Fruit fly (Drosophila melanogaster) whole organism, wandering third instar larva: Measurements from ENCODE around the gene CG14621.
A peak's percentile ranks its signal among the peaks of the same experiment; 100 is the strongest.

Source experiments
- Abd-B ChIP-seq: fragments of >200 bp; optimal IDR thresholded peaks from 2 replicates; lab custom pipeline; 2017; ENCODE audit warnings: missing biosample characterization, missing genetic modification characterization
- CG32264 ChIP-seq: fragments of 200-800 bp; sonication (Bioruptor generic); optimal IDR thresholded peaks from 2 replicates; lab custom pipeline; 2016; ENCODE audit warnings: missing biosample characterization, missing genetic modification characterization
- CG9705 ChIP-seq: fragments of 200-800 bp; sonication (Bioruptor generic); optimal IDR thresholded peaks from 2 replicates; lab custom pipeline; 2018; ENCODE audit warnings: missing biosample characterization, mild to moderate bottlenecking, missing genetic modification characterization
- Dfd ChIP-seq: fragments of >200 bp; optimal IDR thresholded peaks from 2 replicates; lab custom pipeline; 2017; ENCODE audit warnings: missing biosample characterization, missing genetic modification characterization
- Dif ChIP-seq: fragments of 200-275, 200-300 bp; sonication (Bioruptor generic); optimal IDR thresholded peaks from 2 replicates; lab custom pipeline; 2018; ENCODE audit warnings: missing biosample characterization, missing genetic modification characterization; ENCODE audit not compliant: partially characterized antibody
- GATAd ChIP-seq: sonication (Bioruptor generic); optimal IDR thresholded peaks from 2 replicates; lab custom pipeline; 2016; ENCODE audit warnings: missing biosample characterization, missing genetic modification characterization
- HLH106 ChIP-seq: fragments of 200-800 bp; optimal IDR thresholded peaks from 3 replicates; lab custom pipeline; 2019; ENCODE audit warnings: missing biosample characterization, mild to moderate bottlenecking, missing genetic modification characterization, moderate library complexity
- Hr83 ChIP-seq: fragments of 200-300 bp; sonication (Bioruptor generic); optimal IDR thresholded peaks from 2 replicates; lab custom pipeline; 2016; ENCODE audit warnings: missing biosample characterization, mild to moderate bottlenecking, missing genetic modification characterization, moderate library complexity; ENCODE audit not compliant: poor library complexity, severe bottlenecking
- Jra ChIP-seq: sonication (Bioruptor generic); optimal IDR thresholded peaks from 2 replicates; lab custom pipeline; 2016; ENCODE audit warnings: missing biosample characterization, missing genetic modification characterization
- Myc ChIP-seq: fragments of >200 bp; optimal IDR thresholded peaks from 2 replicates; lab custom pipeline; 2017
- N ChIP-seq: fragments of >200 bp; optimal IDR thresholded peaks from 2 replicates; lab custom pipeline; 2018; ENCODE audit warnings: missing biosample characterization, missing external identifiers, missing genetic modification characterization
- OdsH ChIP-seq: fragments of 200-800 bp; sonication (Bioruptor generic); optimal IDR thresholded peaks from 2 replicates; lab custom pipeline; 2016; ENCODE audit warnings: missing biosample characterization, mild to moderate bottlenecking, missing genetic modification characterization
- Rel ChIP-seq, 2 experiments: fragments of 200-800 bp; sonication (Bioruptor generic) in 1 of 2; optimal IDR thresholded peaks; 2 replicates in 1 of 2; 3 replicates in 1 of 2; lab custom pipeline; 2016 to 2019; ENCODE audit warnings: mild to moderate bottlenecking in 2 of 2, missing biosample characterization in 2 of 2, missing genetic modification characterization in 2 of 2, moderate library complexity in 1 of 2
- Sp1 ChIP-seq: fragments of 200-800 bp; sonication (Bioruptor generic); optimal IDR thresholded peaks from 3 replicates; lab custom pipeline; 2019; ENCODE audit warnings: missing biosample characterization, mild to moderate bottlenecking, missing genetic modification characterization, moderate library complexity
- Vsx2 ChIP-seq: fragments of 200-300, 225-300 bp; sonication (Bioruptor generic); optimal IDR thresholded peaks from 2 replicates; lab custom pipeline; 2018; ENCODE audit warnings: missing biosample characterization, missing genetic modification characterization; ENCODE audit not compliant: partially characterized antibody
- brk ChIP-seq: fragments of 200-800 bp; sonication (Bioruptor generic); optimal IDR thresholded peaks from 2 replicates; lab custom pipeline; 2016; ENCODE audit warnings: missing biosample characterization, mild to moderate bottlenecking, missing genetic modification characterization
- dl ChIP-seq, 2 experiments: fragments of 175-275, 200-275 bp in 1 of 2; fragments of 200-275 bp in 1 of 2; sonication (Bioruptor generic); optimal IDR thresholded peaks; lab custom pipeline; 2018; ENCODE audit warnings: mild to moderate bottlenecking in 2 of 2, missing biosample characterization in 2 of 2, missing genetic modification characterization in 2 of 2, moderate library complexity in 2 of 2; ENCODE audit not compliant: partially characterized antibody in 2 of 2, insufficient read depth in 1 of 2
- dmrt93B ChIP-seq: fragments of 200-800 bp; sonication (Bioruptor generic); optimal IDR thresholded peaks from 2 replicates; lab custom pipeline; 2018; ENCODE audit warnings: missing biosample characterization, mild to moderate bottlenecking, missing genetic modification characterization
- fru ChIP-seq: fragments of 200-800 bp; sonication (Bioruptor generic); optimal IDR thresholded peaks from 3 replicates; lab custom pipeline; 2016; ENCODE audit warnings: missing biosample characterization, mild to moderate bottlenecking, missing genetic modification characterization
- h ChIP-seq: fragments of 200-800 bp; sonication (Bioruptor generic); optimal IDR thresholded peaks from 3 replicates; lab custom pipeline; 2016; ENCODE audit warnings: missing biosample characterization, mild to moderate bottlenecking, missing genetic modification characterization
- jim ChIP-seq: fragments of 175-275, 200-325 bp; sonication (Bioruptor generic); optimal IDR thresholded peaks from 2 replicates; lab custom pipeline; 2016; ENCODE audit warnings: missing biosample characterization, mild to moderate bottlenecking, missing genetic modification characterization
- lola ChIP-seq: fragments of >200 bp; optimal IDR thresholded peaks from 2 replicates; lab custom pipeline; 2017; ENCODE audit warnings: missing biosample characterization, missing genetic modification characterization
- psq ChIP-seq: fragments of 200-800 bp; sonication (Bioruptor generic); optimal IDR thresholded peaks from 3 replicates; lab custom pipeline; 2017; ENCODE audit warnings: missing biosample characterization, mild to moderate bottlenecking, missing genetic modification characterization, moderate library complexity
- sv ChIP-seq: fragments of 200-800 bp; sonication (Bioruptor generic); optimal IDR thresholded peaks from 3 replicates; lab custom pipeline; 2016; ENCODE audit warnings: missing biosample characterization, missing genetic modification characterization
- tai ChIP-seq: sonication (Bioruptor generic); optimal IDR thresholded peaks from 2 replicates; lab custom pipeline; 2016; ENCODE audit warnings: missing biosample characterization, missing genetic modification characterization
- usp ChIP-seq: fragments of >200 bp; optimal IDR thresholded peaks from 2 replicates; lab custom pipeline; 2017; ENCODE audit warnings: missing biosample characterization, missing genetic modification characterization
- woc ChIP-seq: sonication (Bioruptor generic); optimal IDR thresholded peaks from 2 replicates; lab custom pipeline; 2016; ENCODE audit warnings: missing biosample characterization, mild to moderate bottlenecking, missing genetic modification characterization

Gene CG14621

DNA sequence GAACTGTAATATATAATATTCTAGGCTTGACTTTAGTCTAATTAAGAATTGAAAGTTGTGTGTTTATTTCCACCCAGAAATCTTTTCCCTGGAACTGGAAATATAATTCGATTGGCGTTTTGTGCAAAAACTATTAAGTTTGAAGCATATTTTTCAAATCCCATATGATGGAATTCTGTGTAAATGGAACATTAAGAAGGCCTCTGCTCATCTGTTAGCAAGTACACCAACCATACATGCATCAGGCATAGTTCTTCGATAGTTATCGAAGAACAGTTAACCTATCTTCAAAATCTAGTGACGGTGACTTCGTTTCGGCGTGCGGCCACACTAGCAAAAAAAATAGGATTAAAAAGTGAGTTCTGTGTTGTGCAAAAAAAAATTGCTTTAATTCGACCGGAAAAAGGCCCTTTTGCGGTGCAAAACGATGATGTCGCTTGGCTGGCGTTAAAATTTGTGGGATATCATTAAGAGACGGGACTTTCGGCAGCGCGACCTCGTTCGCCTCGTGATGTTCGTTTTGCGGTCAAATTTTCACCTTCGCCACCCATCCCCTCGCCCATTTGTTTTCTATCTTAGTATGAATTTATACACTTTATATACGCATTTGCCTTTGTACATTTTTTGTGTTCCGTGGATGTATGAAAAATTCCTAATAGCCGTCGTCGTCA, 11.6 kb downstream of the CG14621 start, which contains the start of gene Usp2:
TSS of gene Usp2 (plus strand) at position 295 of the 671 bp plus-strand sequence.
- TF ChIP-seq lola (GFP tag; lab: Kevin White, UChicago): no peak
- TF ChIP-seq N (GFP tag; lab: Kevin White, UChicago): peak; percentile 68
- TF ChIP-seq Dfd: no peak
- no peak for TF ChIP-seq dmrt93B (GFP tag; lab: Kevin White, UChicago)
- no peak for TF ChIP-seq CG9705 (GFP tag; lab: Kevin White, UChicago)
- no peak for TF ChIP-seq OdsH

DNA sequence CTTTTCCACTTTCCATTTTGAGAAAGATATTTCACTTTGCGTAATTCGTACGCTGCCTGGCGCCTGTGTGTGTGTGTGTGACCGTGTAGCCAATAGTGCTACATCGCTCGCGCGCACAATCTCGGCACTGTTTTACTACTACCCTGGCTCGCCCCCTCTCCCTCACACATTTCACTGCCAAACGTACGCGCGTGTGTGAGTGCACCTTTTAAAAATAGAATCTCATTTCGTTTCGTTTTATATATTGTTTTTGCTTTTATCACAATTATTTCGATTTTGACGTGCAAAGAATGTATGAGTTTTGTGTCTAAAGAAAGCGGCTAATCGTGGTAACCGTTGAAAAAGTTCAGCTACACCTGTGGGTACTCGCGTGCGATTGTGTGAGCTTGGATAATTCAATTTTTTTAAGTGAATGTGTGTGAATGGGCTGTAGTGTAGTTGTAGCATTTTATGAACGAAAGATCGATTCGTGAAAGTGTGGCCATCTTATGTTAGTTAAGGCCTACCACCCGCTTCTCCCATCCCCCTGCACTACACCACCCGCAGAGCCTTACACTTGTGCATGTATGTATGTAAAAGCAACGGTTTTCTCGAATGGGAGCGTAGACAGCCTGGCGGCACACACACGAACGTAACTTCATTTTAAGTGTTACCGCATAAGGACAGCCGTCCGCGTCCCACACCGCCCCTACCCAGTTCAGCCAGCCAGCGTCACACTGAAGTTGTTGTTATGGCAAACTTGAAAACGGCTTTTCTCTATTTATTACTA, 12.3 kb downstream of the CG14621 start:
- TF ChIP-seq Jra (GFP tag; lab: Kevin White, UChicago): no peak
- TF ChIP-seq CG32264 (GFP tag; lab: Kevin White, UChicago): no peak
- TF ChIP-seq OdsH: no peak
- TF ChIP-seq h (GFP tag; lab: Kevin White, UChicago): peak; percentile 42
- no peak for TF ChIP-seq Sp1 (GFP tag; lab: Kevin White, UChicago)
- TF ChIP-seq HLH106 (tag; lab: Kevin White, UChicago): no peak

DNA sequence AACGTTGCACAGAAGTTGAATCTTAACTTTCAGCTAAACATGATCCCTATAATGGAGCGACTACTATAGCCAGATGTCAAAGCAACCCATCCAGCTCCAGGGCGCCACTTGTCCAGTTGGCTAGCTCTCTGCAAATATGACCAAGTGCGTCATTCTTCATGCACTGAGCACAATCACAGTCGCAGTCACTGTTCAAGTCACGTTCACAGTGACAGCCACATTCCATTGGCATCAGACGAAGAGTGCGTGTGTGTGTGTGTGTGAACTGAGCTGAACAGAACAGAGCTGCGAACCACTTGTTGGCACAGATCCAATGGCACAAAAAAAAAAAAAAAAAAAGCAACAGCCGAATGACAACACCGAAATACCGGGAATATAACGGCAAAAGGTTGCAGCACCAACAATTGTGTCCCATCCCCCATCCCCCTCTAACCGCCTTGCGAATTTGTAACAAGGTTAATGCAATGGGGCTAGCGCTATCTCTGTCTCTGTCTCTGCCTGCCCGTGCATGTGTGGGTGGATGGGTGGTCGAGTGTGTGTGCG, 17.3 kb downstream of the CG14621 start:
- TF ChIP-seq Myc (lab: Kevin White, UChicago) (no peak), usp (no peak), Dif (GFP tag; lab: Kevin White, UChicago) (no peak), tai (GFP tag; lab: Kevin White, UChicago) (no peak), Hr83 (GFP tag; lab: Kevin White, UChicago) (no peak), Abd-B (GFP tag; lab: Kevin White, UChicago) (no peak), Vsx2 (GFP tag; lab: Kevin White, UChicago) (no peak), sv (no peak), psq (no peak), Rel (GFP tag; optimal IDR thresholded peaks at IDR 0.05; lab: Kevin White, UChicago) (no peak), Rel (tag; optimal IDR thresholded peaks at IDR 0.05; lab: Kevin White, UChicago) (no peak), brk (GFP tag; lab: Kevin White, UChicago) (no peak)

DNA sequence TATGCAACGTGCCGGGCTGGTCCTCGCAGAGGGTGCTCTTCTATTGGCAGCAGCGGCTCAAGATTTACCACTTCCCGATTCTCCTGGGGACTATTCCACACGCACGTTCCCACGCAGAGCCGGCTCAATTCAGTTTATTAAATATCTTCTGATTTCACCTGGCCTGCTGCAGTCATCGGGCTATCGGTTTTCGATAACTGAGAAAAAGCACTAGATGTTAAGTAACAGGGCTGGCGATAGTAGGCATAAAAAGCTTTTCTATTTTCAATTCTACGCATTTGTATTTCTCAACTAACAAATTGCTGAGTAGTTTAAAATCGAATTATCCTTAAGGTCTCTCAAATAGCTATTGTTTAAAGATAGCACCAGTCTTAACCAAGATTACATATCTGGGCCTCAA, 27.8 kb downstream of the CG14621 start, which contains the start of gene CG14613:
TSS of gene CG14613 (minus strand) at position 203 of the 400 bp plus-strand sequence.
- no peak for TF ChIP-seq Vsx2 (GFP tag; lab: Kevin White, UChicago)
- no peak for TF ChIP-seq GATAd (GFP tag; lab: Kevin White, UChicago)
- TF ChIP-seq dl (GFP tag; optimal IDR thresholded peaks at IDR 0.05; lab: Kevin White, UChicago; ENCODE audit: insufficient read depth in 1 of 2, partially characterized antibody in 2 of 2): no peak
- no peak for TF ChIP-seq lola (GFP tag; lab: Kevin White, UChicago)
- no peak for TF ChIP-seq CG9705 (GFP tag; lab: Kevin White, UChicago)
- no peak for TF ChIP-seq sv
- TF ChIP-seq usp: no peak
- no peak for TF ChIP-seq HLH106 (tag; lab: Kevin White, UChicago)
- no peak for TF ChIP-seq woc (GFP tag; lab: Kevin White, UChicago)
- no peak for TF ChIP-seq psq
- TF ChIP-seq, all 38 proteins: peak for 0

DNA sequence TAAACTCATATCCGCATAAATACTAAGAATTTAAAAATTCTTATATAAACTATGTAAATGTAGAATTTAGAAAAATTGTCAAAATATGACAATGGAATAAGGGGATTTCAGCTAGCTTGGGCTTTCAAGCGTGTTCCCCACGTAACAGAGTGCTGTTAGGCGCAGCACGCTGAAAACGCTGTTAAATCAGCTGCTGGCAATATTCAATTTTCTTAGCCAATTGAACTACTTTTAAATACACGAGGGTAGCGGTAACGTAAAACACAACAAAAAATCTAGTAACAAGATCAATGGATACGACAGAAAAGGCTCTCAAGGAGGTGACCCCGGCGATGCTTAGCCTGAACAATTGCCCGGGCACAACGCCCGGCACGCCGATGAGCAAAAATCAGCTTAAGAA, 29.5 kb downstream of the CG14621 start, which contains the start of gene CG14618:
TSS of gene CG14618 (plus strand) at position 179 of the 400 bp plus-strand sequence.
- TF ChIP-seq jim (GFP tag; lab: Kevin White, UChicago) (no peak), OdsH (no peak), Dfd (no peak), fru (GFP tag; lab: Kevin White, UChicago) (no peak), N (GFP tag; lab: Kevin White, UChicago) (no peak), Rel (GFP tag; optimal IDR thresholded peaks at IDR 0.05; lab: Kevin White, UChicago) (no peak), Rel (tag; optimal IDR thresholded peaks at IDR 0.05; lab: Kevin White, UChicago) (peak; percentile 98), dl (GFP tag; optimal IDR thresholded peaks at IDR 0.05; lab: Kevin White, UChicago; ENCODE audit: insufficient read depth in 1 of 2, partially characterized antibody in 2 of 2) (no peak)
